Worm (Caenorhabditis elegans) whole organism, L4/young adult: ENCODE measurements around the gene stg-2.

Experiments
- W03F9.2 ChIP-seq: fragments of 150-350 bp; optimal IDR thresholded peaks from 2 replicates; lab custom pipeline; 2014; ENCODE audit warnings: missing biosample characterization, missing genetic modification characterization
- him-1 ChIP-seq: sonication (generic microtip); optimal IDR thresholded peaks from 2 replicates; lab custom pipeline; 2016; ENCODE audit warnings: missing genotype, missing genetic modification reagents, missing genetic modification characterization, missing compliant biosample characterization

DNA sequence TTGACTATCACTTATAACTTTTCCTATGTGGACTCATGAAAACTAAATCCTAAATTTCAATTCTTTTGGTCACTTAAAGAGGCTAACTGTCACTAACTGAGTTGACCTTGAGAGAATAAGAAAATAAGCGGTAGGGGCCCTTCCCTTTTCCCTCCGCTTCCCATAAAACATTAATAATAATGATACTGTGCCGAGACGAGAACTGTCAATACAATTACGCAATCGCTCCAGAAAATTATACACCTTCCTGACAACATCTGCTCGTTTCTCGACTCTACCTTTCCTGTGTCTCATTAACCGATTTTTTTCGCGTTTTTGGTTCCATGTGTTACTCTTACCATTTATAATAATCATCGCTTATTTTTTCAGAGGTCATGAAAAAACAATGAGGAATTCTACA lies 17.2 kb upstream of the stg-2 start:
- TF ChIP-seq W03F9.2 (tag; lab: Kevin White, UChicago) = no peak
- no peak for TF ChIP-seq him-1 (tag; lab: Kevin White, UChicago)
